Worm (Caenorhabditis elegans): ENCODE data around the gene T22B2.5.

The T22B2.5 gene

DNA sequence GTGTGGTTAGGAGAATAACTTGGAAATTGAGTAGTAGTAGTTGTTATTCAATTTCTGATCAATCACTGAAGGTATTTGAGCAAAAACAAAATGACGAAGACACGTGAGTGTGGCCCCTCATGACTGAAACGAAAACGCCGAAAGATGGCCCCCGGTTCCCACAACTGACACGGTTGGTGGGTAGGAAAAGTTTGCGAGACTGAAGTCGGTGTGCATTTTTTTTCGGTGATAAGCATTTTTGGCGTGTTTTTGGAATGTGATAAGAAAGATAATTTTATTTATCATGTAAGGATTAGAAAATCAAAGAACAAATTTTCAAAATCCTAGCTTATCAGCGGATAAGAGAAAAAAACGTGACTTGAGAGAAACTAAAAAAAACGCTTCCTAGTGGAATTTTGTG is 32.9 kb upstream of the T22B2.5 start:
- TF ChIP-seq nhr-21 (tag; optimal IDR thresholded peaks at IDR 0.05), result no peak
- peak; percentile 15 for TF ChIP-seq C34F6.9 (tag; optimal IDR thresholded peaks at IDR 0.05)
- no peak for TF ChIP-seq nhr-12 (tag; optimal IDR thresholded peaks at IDR 0.05)
- no peak for TF ChIP-seq mdl-1 (tag; optimal IDR thresholded peaks at IDR 0.05)
- TF ChIP-seq fos-1 (tag; optimal IDR thresholded peaks at IDR 0.05), result peak; percentile 41
- TF ChIP-seq unc-55 (GFP tag; optimal IDR thresholded peaks at IDR 0.05), result no peak
- TF ChIP-seq peb-1 (tag; optimal IDR thresholded peaks at IDR 0.05), result no peak
- peak; percentile 27 for TF ChIP-seq nhr-129 (tag; optimal IDR thresholded peaks at IDR 0.05)
- no peak for TF ChIP-seq sma-9 (GFP tag; optimal IDR thresholded peaks at IDR 0.05)
- TF ChIP-seq sma-9 (tag; optimal IDR thresholded peaks at IDR 0.05), result no peak
- no peak for TF ChIP-seq F13H6.1 (tag; optimal IDR thresholded peaks at IDR 0.05)

DNA sequence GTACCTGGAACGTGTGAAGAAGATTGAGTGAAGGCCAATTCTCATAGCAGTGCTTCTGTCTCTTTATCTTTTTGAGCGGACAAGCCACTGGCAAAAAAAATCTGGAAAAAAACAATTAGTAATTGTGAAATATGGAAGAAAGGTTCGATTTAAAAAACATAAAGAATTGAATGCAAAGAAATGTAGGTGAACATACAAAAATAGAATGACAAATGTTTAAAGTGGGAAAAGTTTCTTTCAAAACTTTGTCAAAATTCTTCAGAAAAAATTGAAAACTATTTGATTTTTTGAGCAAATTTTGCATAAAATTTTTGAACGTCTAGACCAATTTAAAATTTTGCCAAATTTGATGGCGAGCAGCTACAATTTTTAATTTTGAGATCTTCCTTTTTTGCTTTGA is 32.0 kb upstream of the T22B2.5 start, which contains the start of gene ptp-4A2:
Gene ptp-4A2, minus strand, starts transcription at position 101 of the 400 bp plus-strand sequence.
- TF ChIP-seq nhr-237 (tag; optimal IDR thresholded peaks at IDR 0.05) (no peak), aly-2 (tag; optimal IDR thresholded peaks at IDR 0.05) (no peak), nhr-77 (tag; optimal IDR thresholded peaks at IDR 0.05) (no peak), nhr-12 (tag; optimal IDR thresholded peaks at IDR 0.05) (no peak), nhr-25 (tag; optimal IDR thresholded peaks at IDR 0.05) (no peak), sma-9 (GFP tag; optimal IDR thresholded peaks at IDR 0.05) (no peak), sma-9 (tag; optimal IDR thresholded peaks at IDR 0.05) (no peak), snpc-4 (tag; optimal IDR thresholded peaks at IDR 0.05) (no peak), lsy-2 (tag; optimal IDR thresholded peaks at IDR 0.05) (no peak), ztf-11 (tag; optimal IDR thresholded peaks at IDR 0.05) (no peak), nhr-23 (tag; optimal IDR thresholded peaks at IDR 0.05) (no peak), ztf-1 (GFP tag; conservative IDR thresholded peaks at IDR 0.05) (no peak), nhr-11 (tag; optimal IDR thresholded peaks at IDR 0.05) (no peak), unc-39 (tag; optimal IDR thresholded peaks at IDR 0.05) (no peak), lin-13 (GFP tag; optimal IDR thresholded peaks at IDR 0.05) (no peak), zag-1 (tag; optimal IDR thresholded peaks at IDR 0.05) (no peak), ceh-16 (tag; optimal IDR thresholded peaks at IDR 0.05) (no peak)

DNA sequence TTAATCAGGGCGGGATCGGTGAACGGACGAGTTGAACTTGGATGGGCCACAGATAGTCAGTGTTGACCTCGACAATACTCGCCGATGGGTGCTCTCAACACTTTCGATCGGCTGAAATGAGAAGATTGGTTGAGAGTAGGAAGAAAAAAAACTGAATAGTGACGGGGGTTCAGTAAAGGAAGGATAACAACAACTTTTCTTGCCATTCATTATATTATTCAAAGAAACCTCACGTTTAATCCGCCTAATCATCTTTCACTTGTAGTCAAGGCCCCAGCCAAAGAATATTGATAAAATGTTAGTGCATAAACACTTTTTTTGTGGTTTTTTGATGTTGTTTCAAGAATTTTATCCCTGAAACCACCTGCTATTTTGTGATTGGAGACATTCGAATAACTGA is 31.1 kb upstream of the T22B2.5 start, which contains the start of gene T19D2.13:
Gene T19D2.13, minus strand, starts transcription at position 101 of the 400 bp plus-strand sequence.
- no peak for TF ChIP-seq snpc-4 (tag; optimal IDR thresholded peaks at IDR 0.05)
- TF ChIP-seq F13H6.1 (tag; optimal IDR thresholded peaks at IDR 0.05), result no peak
- no peak for TF ChIP-seq nhr-77 (tag; optimal IDR thresholded peaks at IDR 0.05)
- TF ChIP-seq C34F6.9 (tag; optimal IDR thresholded peaks at IDR 0.05), result no peak
- TF ChIP-seq gmeb-1 (tag; optimal IDR thresholded peaks at IDR 0.05), result no peak
- no peak for TF ChIP-seq fos-1 (tag; optimal IDR thresholded peaks at IDR 0.05)
- no peak for TF ChIP-seq sma-3 (GFP tag; optimal IDR thresholded peaks at IDR 0.05)
- no peak for TF ChIP-seq lin-11 (tag; optimal IDR thresholded peaks at IDR 0.05)
- TF ChIP-seq Y55F3AM.14 (GFP tag; optimal IDR thresholded peaks at IDR 0.05), result no peak
- TF ChIP-seq peb-1 (tag; optimal IDR thresholded peaks at IDR 0.05), result no peak
- TF ChIP-seq nhr-237 (tag; optimal IDR thresholded peaks at IDR 0.05), result no peak
- no peak for TF ChIP-seq lin-13 (GFP tag; optimal IDR thresholded peaks at IDR 0.05)
- no peak for TF ChIP-seq dmd-4 (tag; optimal IDR thresholded peaks at IDR 0.05)

DNA sequence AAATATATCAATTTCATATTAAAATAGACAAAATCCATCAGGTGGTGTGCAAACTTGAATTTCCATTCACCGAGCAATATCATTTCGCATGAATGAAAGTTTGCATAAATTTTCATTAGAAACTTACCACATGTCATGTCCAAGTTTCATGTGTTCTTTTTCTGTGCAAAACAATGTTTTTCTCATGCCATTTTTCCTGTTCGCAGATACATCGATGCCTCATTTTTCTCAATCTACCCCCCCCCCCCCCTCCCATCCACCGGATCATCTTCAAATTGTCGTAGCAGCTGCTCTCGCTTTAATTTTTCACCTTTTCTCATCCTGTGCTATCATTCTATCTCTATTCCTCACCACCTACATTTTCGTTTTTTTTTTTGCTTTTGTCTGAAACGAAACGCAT is 27.8 kb upstream of the T22B2.5 start, which contains the start of gene T19D2.3:
Gene T19D2.3, plus strand, starts transcription at position 301 of the 400 bp plus-strand sequence.
- no peak for TF ChIP-seq lin-11 (tag; optimal IDR thresholded peaks at IDR 0.05)
- no peak for TF ChIP-seq nhr-6 (tag; optimal IDR thresholded peaks at IDR 0.05)
- TF ChIP-seq unc-39 (tag; optimal IDR thresholded peaks at IDR 0.05), result no peak
- TF ChIP-seq dmd-4 (tag; optimal IDR thresholded peaks at IDR 0.05), result no peak
- TF ChIP-seq ceh-82 (tag; optimal IDR thresholded peaks at IDR 0.05), result no peak
- TF ChIP-seq lin-13 (GFP tag; optimal IDR thresholded peaks at IDR 0.05), result no peak
- no peak for TF ChIP-seq egl-27 (tag; optimal IDR thresholded peaks at IDR 0.05)
- no peak for TF ChIP-seq unc-62 (GFP tag; optimal IDR thresholded peaks at IDR 0.05)
- TF ChIP-seq crh-2 (tag; optimal IDR thresholded peaks at IDR 0.05), result no peak
- no peak for TF ChIP-seq nhr-25 (tag; optimal IDR thresholded peaks at IDR 0.05)
- TF ChIP-seq mbf-1 (tag; optimal IDR thresholded peaks at IDR 0.05), result no peak
- TF ChIP-seq snpc-4 (tag; optimal IDR thresholded peaks at IDR 0.05), result no peak
- TF ChIP-seq nhr-129 (tag; optimal IDR thresholded peaks at IDR 0.05), result no peak
- TF ChIP-seq mdl-1 (tag; optimal IDR thresholded peaks at IDR 0.05), result no peak
- no peak for TF ChIP-seq aly-2 (tag; optimal IDR thresholded peaks at IDR 0.05)
- no peak for TF ChIP-seq nhr-77 (tag; optimal IDR thresholded peaks at IDR 0.05)
- TF ChIP-seq nhr-10 (tag; optimal IDR thresholded peaks at IDR 0.05), result no peak

Data from whole organism, L2 larva.